Worm (Caenorhabditis elegans): Measurements from ENCODE around the gene C06C6.9.

C06C6.9 gene

ce11 chrV:15952762-15953161 is 43.8 kb downstream of the C06C6.9 start, which contains the start of gene srw-56:
TSS of gene srw-56 (minus strand) at chrV:15952862.
- TF ChIP-seq nhr-21 (tag; optimal IDR thresholded peaks at IDR 0.05): no peak
- no peak for TF ChIP-seq unc-39 (tag; optimal IDR thresholded peaks at IDR 0.05)
- TF ChIP-seq nhr-129 (tag; optimal IDR thresholded peaks at IDR 0.05): no peak
- no peak for TF ChIP-seq peb-1 (tag; optimal IDR thresholded peaks at IDR 0.05)
- TF ChIP-seq fos-1 (tag; optimal IDR thresholded peaks at IDR 0.05): no peak
- TF ChIP-seq dmd-4 (tag; optimal IDR thresholded peaks at IDR 0.05): no peak
- TF ChIP-seq mbf-1 (tag; optimal IDR thresholded peaks at IDR 0.05): no peak
- no peak for TF ChIP-seq ceh-82 (tag; optimal IDR thresholded peaks at IDR 0.05)
- TF ChIP-seq crh-2 (tag; optimal IDR thresholded peaks at IDR 0.05): no peak
- TF ChIP-seq C34F6.9 (tag; optimal IDR thresholded peaks at IDR 0.05): no peak
- no peak for TF ChIP-seq lin-39 (tag; optimal IDR thresholded peaks at IDR 0.05)
- TF ChIP-seq ceh-16 (tag; optimal IDR thresholded peaks at IDR 0.05): no peak

DNA sequence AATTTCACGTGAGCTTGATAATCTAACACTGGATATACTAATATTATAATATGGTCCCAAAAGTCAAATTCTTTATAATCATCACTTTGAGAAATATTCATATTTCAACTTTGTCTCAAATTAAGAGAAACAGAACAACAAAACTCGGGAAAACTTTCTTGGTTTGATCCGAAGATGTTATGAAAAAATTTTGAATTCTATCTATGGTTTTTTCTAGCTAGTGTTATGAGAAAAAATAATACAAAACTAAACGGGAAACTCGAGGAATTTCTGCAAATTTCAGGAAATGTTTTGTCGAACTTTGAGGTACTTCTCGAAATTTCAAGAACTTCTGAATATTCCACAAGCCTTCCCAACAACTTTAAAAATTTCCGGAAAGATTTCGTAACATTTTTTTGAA is 45.7 kb downstream of the C06C6.9 start, which contains the start of gene srw-59:
Gene srw-59, minus strand, starts transcription at position 101 of the 400 bp plus-strand sequence.
- TF ChIP-seq R02D3.7 (tag; optimal IDR thresholded peaks at IDR 0.05): no peak
- TF ChIP-seq mab-5 (tag; optimal IDR thresholded peaks at IDR 0.05): no peak
- no peak for TF ChIP-seq sma-3 (GFP tag; optimal IDR thresholded peaks at IDR 0.05)
